Worm (Caenorhabditis elegans): ENCODE results near the gene F40G12.7.

- TF ChIP-seq flt-1 (GFP tag; IDR thresholded peaks at IDR 0.05) (no peak), klf-2 (GFP tag; conservative IDR thresholded peaks at IDR 0.05) (no peak), tab-1 (GFP tag; IDR thresholded peaks at IDR 0.05) (no peak), cog-1 (tag; optimal IDR thresholded peaks at IDR 0.05) (no peak), ref-1 (GFP tag; conservative IDR thresholded peaks at IDR 0.05) (no peak), ztf-29 (GFP tag; IDR thresholded peaks at IDR 0.05) (no peak), med-1 (GFP tag; optimal IDR thresholded peaks at IDR 0.05; ENCODE audit: insufficient read depth) (no peak), T22C8.4 (GFP tag; IDR thresholded peaks at IDR 0.05) (no peak), ztf-23 (GFP tag; IDR thresholded peaks at IDR 0.05) (no peak)
These were observed 22.1 kb downstream of the F40G12.7 start, which contains the start of gene F14D7.3 for ce11 chrV:14296499-14296898.

Data from whole organism, midembryonic.